Worm (Caenorhabditis elegans) whole organism, young adult: ENCODE results near the gene F52E10.4.

Source experiments
- him-1 ChIP-seq: sonication (generic microtip); optimal IDR thresholded peaks from 2 replicates; lab custom pipeline; 2016; ENCODE audit warnings: missing genotype, missing genetic modification reagents, missing genetic modification characterization, missing compliant biosample characterization
- lin-26 ChIP-seq: fragments of 200-800 bp; sonication (Bioruptor generic); IDR thresholded peaks from 2 replicates; pipeline ENCODE4 v1.3.6; 2022; ENCODE audit warnings: missing genetic modification reagents, missing genetic modification characterization, missing compliant biosample characterization
- nfya-1 ChIP-seq: sonication (generic microtip); optimal IDR thresholded peaks from 2 replicates; lab custom pipeline; 2017; ENCODE audit warnings: antibody characterized with exemption, missing compliant biosample characterization, missing genetic modification characterization, borderline replicate concordance; ENCODE audit not compliant: insufficient read depth
- pha-4 ChIP-seq: fragments of 150-350 bp; sonication (generic microtip); optimal IDR thresholded peaks from 2 replicates; lab custom pipeline; 2014; ENCODE audit warnings: missing biosample characterization, missing genetic modification reagents, missing genetic modification characterization

DNA sequence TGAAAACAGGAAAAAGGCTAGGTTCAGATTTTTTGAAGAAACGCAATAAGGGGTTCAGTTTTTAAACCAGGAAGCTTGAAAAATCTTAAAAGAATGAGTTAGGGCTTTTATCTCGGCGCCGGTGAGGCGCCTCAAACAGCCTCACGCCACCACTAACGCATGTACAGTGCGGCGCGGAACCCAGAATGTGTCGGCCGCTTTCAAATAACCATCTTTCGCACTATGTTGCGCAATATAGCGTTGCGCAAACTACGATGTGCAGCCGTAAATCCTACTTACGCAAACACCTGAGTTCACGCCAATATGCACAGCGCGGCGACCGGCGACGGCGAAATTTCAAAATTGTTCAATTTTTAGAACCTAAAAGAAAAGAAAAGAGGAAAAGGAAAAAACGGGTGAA lies 3.2 kb downstream of the F52E10.4 start:
- no peak for TF ChIP-seq him-1 (tag; lab: Kevin White, UChicago)
- no peak for TF ChIP-seq nfya-1 (tag; lab: Kevin White, UChicago)
- TF ChIP-seq pha-4 (tag; lab: Kevin White, UChicago): no peak
- no peak for TF ChIP-seq lin-26 (GFP tag; lab: Robert Waterston, UW)
